Worm (Caenorhabditis elegans) whole organism, late embryonic: ENCODE results near the gene Y81B9A.4.

Source experiments
- T23F11.4 ChIP-seq: fragments of 200-800 bp; sonication (Bioruptor generic); optimal IDR thresholded peaks from 2 replicates; lab custom pipeline; 2018; ENCODE audit warnings: mild to moderate bottlenecking, missing genetic modification characterization, missing compliant biosample characterization
- ceh-18 ChIP-seq: sonication (generic microtip); optimal IDR thresholded peaks from 2 replicates; lab custom pipeline; 2016; ENCODE audit warnings: missing genetic modification characterization, missing compliant biosample characterization
- ceh-2 ChIP-seq: sonication (generic microtip); optimal IDR thresholded peaks from 2 replicates; lab custom pipeline; 2016; ENCODE audit warnings: missing genotype, missing genetic modification characterization, missing compliant biosample characterization
- ceh-45 ChIP-seq: fragments of 200-800 bp; sonication (Bioruptor generic); IDR thresholded peaks from 2 replicates; pipeline ENCODE4 v1.3.6; 2022; ENCODE audit warnings: missing genetic modification reagents, missing genetic modification characterization, missing compliant biosample characterization

- TF ChIP-seq T23F11.4 (GFP tag; lab: Kevin White, UChicago) (no peak), ceh-45 (GFP tag; lab: Robert Waterston, UW) (no peak), ceh-18 (tag; lab: Kevin White, UChicago) (no peak), ceh-2 (tag; lab: Kevin White, UChicago) (no peak)
Measured at ce11 chrX:9206731-9207130, 26.0 kb upstream of the Y81B9A.4 start.
